Fruit fly (Drosophila melanogaster): ENCODE data around the gene CG10026.

Gene CG10026

DNA sequence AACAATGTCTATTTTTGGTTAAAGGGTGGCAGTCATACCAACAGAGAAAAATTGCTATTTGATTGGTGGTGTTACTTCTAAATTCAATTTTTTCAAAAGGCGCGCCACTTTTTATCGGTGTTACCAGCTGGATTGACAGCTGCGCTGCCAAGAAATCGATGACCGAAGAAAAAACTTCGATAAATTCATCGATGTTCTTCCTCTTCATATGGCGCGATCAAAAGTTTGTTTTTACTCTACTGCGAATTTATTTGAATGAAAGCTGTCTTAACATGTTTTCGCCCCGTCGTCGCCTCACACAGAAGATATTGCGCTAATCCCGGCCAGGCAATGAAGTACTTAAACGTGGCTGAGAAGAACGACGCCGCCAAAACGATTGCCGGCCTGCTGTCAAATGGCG is 43.9 kb downstream of the CG10026 start, which contains the start of gene Top3alpha (continued):
- no peak for TF ChIP-seq CG4328 (GFP tag; optimal IDR thresholded peaks at IDR 0.05)
- TF ChIP-seq fd102C (GFP tag; optimal IDR thresholded peaks at IDR 0.05), result no peak
- peak; percentile 25 for TF ChIP-seq Myb (GFP tag; optimal IDR thresholded peaks at IDR 0.05)
- no peak for TF ChIP-seq eve (GFP tag; optimal IDR thresholded peaks at IDR 0.05)
- no peak for TF ChIP-seq gce (GFP tag; IDR thresholded peaks at IDR 0.05)
- no peak for TF ChIP-seq PHDP (tag; optimal IDR thresholded peaks at IDR 0.05)
- TF ChIP-seq MTF-1 (GFP tag; optimal IDR thresholded peaks at IDR 0.05; ENCODE audit: borderline replicate concordance), result no peak
- TF ChIP-seq CG34224 (GFP tag; IDR thresholded peaks at IDR 0.05; ENCODE audit: partially characterized antibody), result peak; percentile 80
- peak; percentile 59 for TF ChIP-seq Med (GFP tag)
- TF ChIP-seq vnd (GFP tag; IDR thresholded peaks at IDR 0.05; ENCODE audit: partially characterized antibody), result peak; percentile 48
- no peak for TF ChIP-seq fd3F (GFP tag; optimal IDR thresholded peaks at IDR 0.05)
- peak; percentile 73 for TF ChIP-seq tna (GFP tag; IDR thresholded peaks at IDR 0.05; ENCODE audit: partially characterized antibody)
- peak; percentile 35; the same call in 1 of the 2 replicates for TF ChIP-seq CG3847 (GFP tag; IDR thresholded peaks at IDR 0.05)
- no peak for TF ChIP-seq CG17361 (GFP tag; IDR thresholded peaks at IDR 0.05)
- TF ChIP-seq Atf-2 (GFP tag; optimal IDR thresholded peaks at IDR 0.05), result no peak
- TF ChIP-seq CG9932 (GFP tag; IDR thresholded peaks at IDR 0.05), result no peak
- TF ChIP-seq unc-4 (GFP tag; IDR thresholded peaks at IDR 0.05; ENCODE audit: partially characterized antibody), result peak; percentile 70
- TF ChIP-seq nom (GFP tag; optimal IDR thresholded peaks at IDR 0.05), result no peak
- no peak for TF ChIP-seq fd96Cb (tag; optimal IDR thresholded peaks at IDR 0.05)
- TF ChIP-seq bcd (GFP tag; optimal IDR thresholded peaks at IDR 0.05), result no peak
- TF ChIP-seq CG12744 (GFP tag; optimal IDR thresholded peaks at IDR 0.05), result no peak
- TF ChIP-seq tap (tag; optimal IDR thresholded peaks at IDR 0.05), result no peak
- no peak for TF ChIP-seq shn (GFP tag; optimal IDR thresholded peaks at IDR 0.05)
- TF ChIP-seq Ravus (GFP tag; IDR thresholded peaks at IDR 0.05), result no peak
- no peak for TF ChIP-seq hkb (optimal IDR thresholded peaks at IDR 0.05)
- TF ChIP-seq hkb (GFP tag; IDR thresholded peaks at IDR 0.05), result no peak
- no peak for TF ChIP-seq ssp (GFP tag; IDR thresholded peaks at IDR 0.05)
- TF ChIP-seq Nf-YC (tag; optimal IDR thresholded peaks at IDR 0.05), result no peak
- no peak for TF ChIP-seq p53 (GFP tag; optimal IDR thresholded peaks at IDR 0.05)
- TF ChIP-seq dati (GFP tag; IDR thresholded peaks at IDR 0.05), result no peak
- no peak for TF ChIP-seq ab (GFP tag; optimal IDR thresholded peaks at IDR 0.05)
- no peak for TF ChIP-seq vfl (GFP tag; optimal IDR thresholded peaks at IDR 0.05)
- no peak for TF ChIP-seq Deaf1 (tag; optimal IDR thresholded peaks at IDR 0.05)
- no peak for TF ChIP-seq CG12155 (GFP tag; optimal IDR thresholded peaks at IDR 0.05)
- TF ChIP-seq CG1647 (GFP tag; optimal IDR thresholded peaks at IDR 0.05), result no peak
- no peak for TF ChIP-seq CG3281 (GFP tag; optimal IDR thresholded peaks at IDR 0.05)
- peak; percentile 49 for TF ChIP-seq HmgZ (tag; optimal IDR thresholded peaks at IDR 0.05)
- no peak for TF ChIP-seq Hand (GFP tag; optimal IDR thresholded peaks at IDR 0.05)
- peak; percentile 7 for TF ChIP-seq MESR4 (GFP tag; optimal IDR thresholded peaks at IDR 0.05)
- no peak for TF ChIP-seq sens (GFP tag)
- no peak for TF ChIP-seq dan (GFP tag; IDR thresholded peaks at IDR 0.05)
- TF ChIP-seq Bgb (GFP tag; IDR thresholded peaks at IDR 0.05; ENCODE audit: partially characterized antibody), result peak; percentile 74
- no peak for TF ChIP-seq seq (GFP tag; IDR thresholded peaks at IDR 0.05)
- peak; percentile 57; the same call in 1 of the 3 replicates for TF ChIP-seq CG14860 (GFP tag; IDR thresholded peaks at IDR 0.05; ENCODE audit: partially characterized antibody)
- TF ChIP-seq Scr (GFP tag; IDR thresholded peaks at IDR 0.05; ENCODE audit: partially characterized antibody), result peak; percentile 59
- no peak for TF ChIP-seq CG13775 (GFP tag; optimal IDR thresholded peaks at IDR 0.05)
- no peak for TF ChIP-seq CG10366 (GFP tag; IDR thresholded peaks at IDR 0.05)
- no peak for TF ChIP-seq wdn (GFP tag; IDR thresholded peaks at IDR 0.05)
- TF ChIP-seq Mad (GFP tag; optimal IDR thresholded peaks at IDR 0.05), result no peak
- TF ChIP-seq CG6254 (GFP tag; optimal IDR thresholded peaks at IDR 0.05), result no peak
- TF ChIP-seq CG4707 (GFP tag; optimal IDR thresholded peaks at IDR 0.05), result no peak
- no peak for TF ChIP-seq Antp (GFP tag; optimal IDR thresholded peaks at IDR 0.05)
